Comparison of ENCODE assay signal across 1 fruit fly cellular context in genomic region chr3R:7548808-7549744, dm6.
TF ChIP-seq lines count a peak whose summit lies in the region.

TSS of gene alpha-Est1 (minus strand) at chr3R:7549124.

TF ChIP-seq in whole organism, embryonic, 481 proteins besides CTCF, POLR2A, EP300 and RAD21 (continued from another document):
- TF ChIP-seq Aef1 (GFP tag; IDR thresholded peaks at IDR 0.05; lab: Robert Waterston, UW) (no peak), ftz-f1 (GFP tag; optimal IDR thresholded peaks at IDR 0.05; lab: Kevin White, UChicago) (no peak), CG11456 (GFP tag; IDR thresholded peaks at IDR 0.05; lab: Robert Waterston, UW) (no peak), CG34224 (GFP tag; IDR thresholded peaks at IDR 0.05; lab: Robert Waterston, UW; ENCODE audit: partially characterized antibody) (no peak), Dp (GFP tag; optimal IDR thresholded peaks at IDR 0.05; lab: Kevin White, UChicago) (peak; percentile 45), fru (optimal IDR thresholded peaks at IDR 0.05; lab: Kevin White, UChicago) (no peak), Jarid2 (GFP tag; optimal IDR thresholded peaks at IDR 0.05; lab: Kevin White, UChicago) (peak; percentile 50), her (GFP tag; optimal IDR thresholded peaks at IDR 0.05; lab: Kevin White, UChicago) (no peak), tna (GFP tag; IDR thresholded peaks at IDR 0.05; lab: Robert Waterston, UW; ENCODE audit: partially characterized antibody) (no peak), row (GFP tag; IDR thresholded peaks at IDR 0.05; lab: Robert Waterston, UW) (no peak), CG1792 (GFP tag; optimal IDR thresholded peaks at IDR 0.05; lab: Kevin White, UChicago) (no peak), BtbVII (GFP tag; optimal IDR thresholded peaks at IDR 0.05; lab: Kevin White, UChicago) (no peak), Hr78 (GFP tag; optimal IDR thresholded peaks at IDR 0.05; lab: Kevin White, UChicago) (peak in 1 of 2 experiments; percentile 15), CG10431 (GFP tag; optimal IDR thresholded peaks at IDR 0.05; lab: Kevin White, UChicago) (no peak), CG10366 (GFP tag; IDR thresholded peaks at IDR 0.05; lab: Robert Waterston, UW) (no peak), Rfx (GFP tag; IDR thresholded peaks at IDR 0.05; lab: Robert Waterston, UW) (no peak), Stat92E (GFP tag; optimal IDR thresholded peaks at IDR 0.05; lab: Kevin White, UChicago) (no peak), H15 (GFP tag; IDR thresholded peaks at IDR 0.05; lab: Robert Waterston, UW) (no peak), disco-r (GFP tag; optimal IDR thresholded peaks at IDR 0.05; lab: Kevin White, UChicago) (no peak), tll (GFP tag; optimal IDR thresholded peaks at IDR 0.05; lab: Kevin White, UChicago) (peak in 1 of 2 experiments; percentile 3), CG32772 (GFP tag; IDR thresholded peaks at IDR 0.05; lab: Robert Waterston, UW) (no peak), CG4328 (GFP tag; optimal IDR thresholded peaks at IDR 0.05; lab: Kevin White, UChicago) (no peak), E2f2 (GFP tag; IDR thresholded peaks at IDR 0.05; lab: Robert Waterston, UW) (peak; percentile 63), al (GFP tag; IDR thresholded peaks at IDR 0.05; lab: Robert Waterston, UW) (no peak), Dll (GFP tag; IDR thresholded peaks at IDR 0.05; lab: Robert Waterston, UW; ENCODE audit: partially characterized antibody) (no peak), seq (GFP tag; IDR thresholded peaks at IDR 0.05; lab: Robert Waterston, UW) (no peak), odd (GFP tag; optimal IDR thresholded peaks at IDR 0.05; lab: Kevin White, UChicago) (no peak), ham (GFP tag; IDR thresholded peaks at IDR 0.05; lab: Robert Waterston, UW) (no peak), Trl (optimal IDR thresholded peaks at IDR 0.05; lab: Kevin White, UChicago) (no peak), Trl (GFP tag; optimal IDR thresholded peaks at IDR 0.05; lab: Kevin White, UChicago) (no peak), Hmr (GFP tag; optimal IDR thresholded peaks at IDR 0.05; lab: Kevin White, UChicago) (no peak), CG43689 (GFP tag; IDR thresholded peaks at IDR 0.05; lab: Robert Waterston, UW) (no peak), CG12155 (GFP tag; optimal IDR thresholded peaks at IDR 0.05; lab: Kevin White, UChicago) (no peak), Ravus (GFP tag; IDR thresholded peaks at IDR 0.05; lab: Robert Waterston, UW) (no peak), mirr (GFP tag; optimal IDR thresholded peaks at IDR 0.05; lab: Kevin White, UChicago) (peak; percentile 70), slbo (GFP tag; IDR thresholded peaks at IDR 0.05; lab: Robert Waterston, UW) (0 out of 2 replicates have a peak, but pooled peaks have one; percentile 10), E2f1 (GFP tag; IDR thresholded peaks at IDR 0.05; lab: Robert Waterston, UW) (no peak), ind (GFP tag; optimal IDR thresholded peaks at IDR 0.05; lab: Kevin White, UChicago) (no peak), CG14965 (GFP tag; optimal IDR thresholded peaks at IDR 0.05; lab: Kevin White, UChicago; ENCODE audit: borderline replicate concordance) (no peak), Lpt (GFP tag; optimal IDR thresholded peaks at IDR 0.05; lab: Kevin White, UChicago) (no peak), chinmo (GFP tag; IDR thresholded peaks at IDR 0.05; lab: Robert Waterston, UW; ENCODE audit: partially characterized antibody) (peak; percentile 75; the same call in 2 of the 4 replicates), HmgD (GFP tag; optimal IDR thresholded peaks at IDR 0.05; lab: Kevin White, UChicago) (no peak), BEAF-32 (GFP tag; optimal IDR thresholded peaks at IDR 0.05; lab: Kevin White, UChicago) (no peak), Atf6 (GFP tag; IDR thresholded peaks at IDR 0.05; lab: Robert Waterston, UW) (0 out of 2 replicates have a peak, but pooled peaks have one; percentile 25), pb (GFP tag; optimal IDR thresholded peaks at IDR 0.05; lab: Kevin White, UChicago) (no peak), Chrac-16 (GFP tag; optimal IDR thresholded peaks at IDR 0.05; lab: Kevin White, UChicago) (no peak), CG31365 (tag; optimal IDR thresholded peaks at IDR 0.05; lab: Kevin White, UChicago) (peak; percentile 89), CG15479 (GFP tag; optimal IDR thresholded peaks at IDR 0.05; lab: Kevin White, UChicago) (peak; percentile 39), sens (GFP tag; lab: Kevin White, UChicago) (peak; percentile 26), sisA (GFP tag; IDR thresholded peaks at IDR 0.05; lab: Robert Waterston, UW) (no peak), CG42726 (GFP tag; IDR thresholded peaks at IDR 0.05; lab: Robert Waterston, UW; ENCODE audit: partially characterized antibody) (no peak), insv (GFP tag; optimal IDR thresholded peaks at IDR 0.05; lab: Kevin White, UChicago) (peak in 1 of 2 experiments; percentile 88), NFAT (GFP tag; IDR thresholded peaks at IDR 0.05; lab: Robert Waterston, UW) (no peak), CG31224 (GFP tag; IDR thresholded peaks at IDR 0.05; lab: Robert Waterston, UW) (0 out of 2 replicates have a peak, but pooled peaks have one; percentile 6), CG15073 (GFP tag; optimal IDR thresholded peaks at IDR 0.05; lab: Kevin White, UChicago) (no peak), gcm2 (GFP tag; optimal IDR thresholded peaks at IDR 0.05; lab: Kevin White, UChicago) (no peak), CG13624 (GFP tag; optimal IDR thresholded peaks at IDR 0.05; lab: Kevin White, UChicago) (no peak), CG15011 (GFP tag; optimal IDR thresholded peaks at IDR 0.05; lab: Kevin White, UChicago) (no peak), bigmax (GFP tag; optimal IDR thresholded peaks at IDR 0.05; lab: Kevin White, UChicago) (no peak), sug (tag; optimal IDR thresholded peaks at IDR 0.05; lab: Kevin White, UChicago) (peak; percentile 94), Xbp1 (GFP tag; optimal IDR thresholded peaks at IDR 0.05; lab: Kevin White, UChicago) (no peak), grn (GFP tag; optimal IDR thresholded peaks at IDR 0.05; lab: Kevin White, UChicago) (no peak), Hsf (GFP tag; optimal IDR thresholded peaks at IDR 0.05; lab: Kevin White, UChicago) (no peak), CG12391 (tag; optimal IDR thresholded peaks at IDR 0.05; lab: Kevin White, UChicago) (no peak), Oaz (GFP tag; IDR thresholded peaks at IDR 0.05; lab: Robert Waterston, UW) (no peak), exex (tag; optimal IDR thresholded peaks at IDR 0.05; lab: Kevin White, UChicago) (peak; percentile 51), tgo (GFP tag; IDR thresholded peaks at IDR 0.05; lab: Robert Waterston, UW) (no peak), jumu (GFP tag; optimal IDR thresholded peaks at IDR 0.05; lab: Kevin White, UChicago) (no peak), tup (GFP tag; optimal IDR thresholded peaks at IDR 0.05; lab: Kevin White, UChicago) (no peak), zen (tag; optimal IDR thresholded peaks at IDR 0.05; lab: Kevin White, UChicago) (peak; percentile 94), Hmx (GFP tag; optimal IDR thresholded peaks at IDR 0.05; lab: Kevin White, UChicago) (no peak), btn (GFP tag; optimal IDR thresholded peaks at IDR 0.05; lab: Kevin White, UChicago) (no peak), wek (GFP tag; optimal IDR thresholded peaks at IDR 0.05; lab: Kevin White, UChicago) (no peak), CG3281 (GFP tag; optimal IDR thresholded peaks at IDR 0.05; lab: Kevin White, UChicago) (no peak), p53 (GFP tag; optimal IDR thresholded peaks at IDR 0.05; lab: Kevin White, UChicago) (no peak), CG8089 (GFP tag; optimal IDR thresholded peaks at IDR 0.05; lab: Kevin White, UChicago) (no peak), ken (GFP tag; IDR thresholded peaks at IDR 0.05; lab: Robert Waterston, UW) (0 out of 3 replicates have a peak, but pooled peaks have one; percentile 22), CG3995 (GFP tag; optimal IDR thresholded peaks at IDR 0.05; lab: Kevin White, UChicago) (peak; percentile 32), CG7372 (GFP tag; IDR thresholded peaks at IDR 0.05; lab: Robert Waterston, UW) (no peak), crp (GFP tag; optimal IDR thresholded peaks at IDR 0.05; lab: Kevin White, UChicago) (peak in 1 of 2 experiments; percentile 24), Deaf1 (tag; optimal IDR thresholded peaks at IDR 0.05; lab: Kevin White, UChicago) (peak; percentile 72), Nf-YC (tag; optimal IDR thresholded peaks at IDR 0.05; lab: Kevin White, UChicago) (no peak), CG2199 (GFP tag; IDR thresholded peaks at IDR 0.05; lab: Robert Waterston, UW) (0 out of 3 replicates have a peak, but pooled peaks have one; percentile 16), CG10543 (GFP tag; optimal IDR thresholded peaks at IDR 0.05; lab: Kevin White, UChicago) (no peak)
